Worm (Caenorhabditis elegans) whole organism, L4 larva: ENCODE measurements around the gene rop-1.
A peak's percentile ranks its signal among the peaks of the same experiment; 100 is the strongest.

Experiments used
- D1046.2 ChIP-seq: fragments of 200-800 bp; sonication (Bioruptor generic); IDR thresholded peaks from 2 replicates; pipeline ENCODE4 v1.3.6; 2022; ENCODE audit warnings: missing genetic modification characterization, missing compliant biosample characterization
- F49E8.2 ChIP-seq: sonication (generic microtip); optimal IDR thresholded peaks from 2 replicates; lab custom pipeline; 2016; ENCODE audit warnings: missing compliant biosample characterization, mild to moderate bottlenecking, missing genetic modification characterization, borderline replicate concordance
- Y48G9A.11 ChIP-seq: fragments of 200-800 bp; sonication (Bioruptor generic); IDR thresholded peaks from 2 replicates; pipeline ENCODE4 v1.3.6; 2022; ENCODE audit warnings: missing genetic modification reagents, missing genetic modification characterization, missing compliant biosample characterization
- Y5F2A.4 ChIP-seq: fragments of 200-800 bp; sonication (Bioruptor generic); optimal IDR thresholded peaks from 2 replicates; lab custom pipeline; 2018; ENCODE audit warnings: mild to moderate bottlenecking, missing genetic modification characterization, missing compliant biosample characterization
- Y75B8A.6 ChIP-seq: fragments of 200-800 bp; sonication (Bioruptor generic); IDR thresholded peaks from 2 replicates; pipeline ENCODE4 v1.3.6; 2022; ENCODE audit warnings: missing genetic modification reagents, missing genetic modification characterization, missing compliant biosample characterization
- ZK546.5 ChIP-seq, 2 experiments: sonication (generic microtip); optimal IDR thresholded peaks; 2 replicates each; lab custom pipeline; 2017; ENCODE audit warnings: missing biosample characterization in 2 of 2, missing genetic modification characterization in 2 of 2
- aha-1 ChIP-seq: fragments of 150-350 bp; peaks from one replicate; lab custom pipeline; 2014; ENCODE audit warnings: missing biosample characterization, missing genetic modification characterization
- ama-1 ChIP-seq: fragments of 150-350 bp; optimal IDR thresholded peaks from 2 replicates; lab custom pipeline; 2014; ENCODE audit warnings: inconsistent platforms, mixed read lengths
- arid-1 ChIP-seq: fragments of 200-800 bp; sonication (Bioruptor generic); conservative IDR thresholded peaks from 2 replicates; pipeline ENCODE4 v1.3.6; 2022; ENCODE audit warnings: missing genetic modification reagents, missing genetic modification characterization, missing compliant biosample characterization
- ceh-62 ChIP-seq: sonication (generic microtip); optimal IDR thresholded peaks from 2 replicates; lab custom pipeline; 2017; ENCODE audit warnings: missing biosample characterization, missing genetic modification characterization
- ctbp-1 ChIP-seq: fragments of 200-800 bp; sonication (Bioruptor generic); IDR thresholded peaks from 2 replicates; pipeline ENCODE4 v1.3.6; 2022; ENCODE audit warnings: missing genetic modification reagents, missing genetic modification characterization, missing compliant biosample characterization
- daf-19 ChIP-seq: fragments of 200-800 bp; sonication (Bioruptor generic); conservative IDR thresholded peaks from 2 replicates; pipeline ENCODE4 v1.3.6; 2022; ENCODE audit warnings: missing genetic modification characterization, missing compliant biosample characterization
- dmd-9 ChIP-seq: fragments of 200-800 bp; sonication (Bioruptor generic); IDR thresholded peaks from 2 replicates; pipeline ENCODE4 v1.3.6; 2022; ENCODE audit warnings: missing genetic modification reagents, missing genetic modification characterization, missing compliant biosample characterization
- dpl-1 ChIP-seq: fragments of 150-350 bp; optimal IDR thresholded peaks from 2 replicates; lab custom pipeline; 2014; ENCODE audit warnings: missing biosample characterization, missing genetic modification reagents, missing genetic modification characterization
- fkh-10 ChIP-seq: fragments of 150-350 bp; optimal IDR thresholded peaks from 2 replicates; lab custom pipeline; 2014; ENCODE audit warnings: missing biosample characterization, missing genetic modification reagents, missing genetic modification characterization
- hlh-30 ChIP-seq: sonication (generic microtip); optimal IDR thresholded peaks from 2 replicates; lab custom pipeline; 2017; ENCODE audit warnings: antibody characterized with exemption, mild to moderate bottlenecking, missing genetic modification characterization, missing compliant biosample characterization; ENCODE audit not compliant: insufficient read depth
- lin-1 ChIP-seq: fragments of 200-800 bp; sonication (Bioruptor generic); IDR thresholded peaks from 2 replicates; pipeline ENCODE4 v1.3.6; 2022; ENCODE audit warnings: missing genetic modification reagents, missing genetic modification characterization, missing compliant biosample characterization
- lin-15B ChIP-seq: fragments of 150-350 bp; sonication (generic microtip); optimal IDR thresholded peaks from 3 replicates; lab custom pipeline; 2014; ENCODE audit warnings: missing biosample characterization, missing genetic modification characterization
- lin-29 ChIP-seq: fragments of 200-800 bp; sonication (Bioruptor generic); IDR thresholded peaks from 2 replicates; pipeline ENCODE4 v1.3.6; 2022; ENCODE audit warnings: missing genetic modification reagents, missing genetic modification characterization, missing compliant biosample characterization
- lin-38 ChIP-seq: fragments of 200-800 bp; sonication (Bioruptor generic); IDR thresholded peaks from 2 replicates; pipeline ENCODE4 v1.3.6; 2022; ENCODE audit warnings: missing genetic modification reagents, missing genetic modification characterization, missing compliant biosample characterization
- lin-39 ChIP-seq: fragments of 150-350 bp; optimal IDR thresholded peaks from 2 replicates; lab custom pipeline; 2014; ENCODE audit warnings: missing biosample characterization, missing genetic modification reagents, missing genetic modification characterization
- lsy-2 ChIP-seq, 2 experiments: fragments of 150-350 bp in 1 of 2; sonication (generic microtip) in 1 of 2; optimal IDR thresholded peaks; 2 replicates each; lab custom pipeline; 2014 to 2017; ENCODE audit warnings: missing biosample characterization in 2 of 2, missing genetic modification characterization in 2 of 2
- mdt-29 ChIP-seq: fragments of 200-800 bp; sonication (Bioruptor generic); IDR thresholded peaks from 2 replicates; pipeline ENCODE4 v1.3.6; 2022; ENCODE audit warnings: missing genetic modification reagents, missing genetic modification characterization, missing compliant biosample characterization
- mes-2 ChIP-seq: sonication (generic microtip); optimal IDR thresholded peaks from 2 replicates; lab custom pipeline; 2016; ENCODE audit warnings: missing genotype, mild to moderate bottlenecking, missing genetic modification characterization, missing compliant biosample characterization; ENCODE audit not compliant: poor library complexity, severe bottlenecking
- mxl-3 ChIP-seq: fragments of 200-800 bp; sonication (Bioruptor generic); optimal IDR thresholded peaks from 2 replicates; lab custom pipeline; 2018; ENCODE audit warnings: mild to moderate bottlenecking, missing genetic modification characterization, missing compliant biosample characterization
- nhr-10 ChIP-seq: fragments of 150-350 bp; optimal IDR thresholded peaks from 2 replicates; lab custom pipeline; 2014; ENCODE audit warnings: missing biosample characterization, missing genetic modification characterization
- nhr-28 ChIP-seq: fragments of 150-350 bp; optimal IDR thresholded peaks from 2 replicates; lab custom pipeline; 2014; ENCODE audit warnings: missing biosample characterization, missing genetic modification characterization
- nhr-48 ChIP-seq: sonication (generic microtip); optimal IDR thresholded peaks from 2 replicates; lab custom pipeline; 2016; ENCODE audit warnings: mild to moderate bottlenecking, missing genetic modification characterization, missing compliant biosample characterization
- pha-4 ChIP-seq, 2 experiments: fragments of 150-350 bp in 1 of 2; fragments of 200-800 bp in 1 of 2; sonication (Bioruptor generic) in 1 of 2; IDR thresholded peaks in 1 of 2; optimal IDR thresholded peaks in 1 of 2; 2 replicates each; pipeline versions ENCODE4 v1.3.6 to Lab custom; 2014 to 2022; ENCODE audit warnings: missing genetic modification characterization in 2 of 2, missing genetic modification reagents in 2 of 2, missing biosample characterization in 1 of 2, missing compliant biosample characterization in 1 of 2
- php-3 ChIP-seq: fragments of 200-800 bp; sonication (Bioruptor generic); IDR thresholded peaks from 2 replicates; pipeline ENCODE4 v1.3.6; 2022; ENCODE audit warnings: missing genetic modification reagents, missing genetic modification characterization, missing compliant biosample characterization
- sdz-12 ChIP-seq: fragments of 200-800 bp; sonication (Bioruptor generic); optimal IDR thresholded peaks from 2 replicates; lab custom pipeline; 2018; ENCODE audit warnings: mild to moderate bottlenecking, missing genetic modification characterization, missing compliant biosample characterization
- unc-130 ChIP-seq: sonication (generic microtip); optimal IDR thresholded peaks from 2 replicates; lab custom pipeline; 2016; ENCODE audit warnings: missing genetic modification reagents, missing genetic modification characterization, missing compliant biosample characterization
- unc-62 ChIP-seq, 3 experiments: fragments of 150-350 bp in 1 of 3; sonication (generic microtip); optimal IDR thresholded peaks in 2 of 3; peaks in 1 of 3; 1 replicate in 1 of 3; 2 replicates in 2 of 3; lab custom pipeline; 2014 to 2017; ENCODE audit warnings: missing biosample characterization in 3 of 3, missing genetic modification characterization in 3 of 3, missing genetic modification reagents in 3 of 3, missing genotype in 1 of 3
- vab-7 ChIP-seq: fragments of 200-800 bp; sonication (Bioruptor generic); IDR thresholded peaks from 2 replicates; pipeline ENCODE4 v1.3.6; 2022; ENCODE audit warnings: missing genetic modification reagents, missing genetic modification characterization, missing compliant biosample characterization
- zfp-2 ChIP-seq: sonication (generic microtip); optimal IDR thresholded peaks from 2 replicates; lab custom pipeline; 2016; ENCODE audit warnings: mild to moderate bottlenecking, missing genetic modification characterization, missing compliant biosample characterization
- zip-11 ChIP-seq: fragments of 200-800 bp; sonication (Bioruptor generic); IDR thresholded peaks from 2 replicates; pipeline ENCODE4 v1.3.6; 2022; ENCODE audit warnings: missing genetic modification characterization, missing compliant biosample characterization

rop-1 gene

ce11 chrV:10238665-10239064 lies 16.2 kb downstream of the rop-1 start, which contains the start of gene fubl-1:
fubl-1 (minus strand) TSS chrV:10238866.
- peak in 1 of 2 experiments; percentile 28 for TF ChIP-seq unc-62 (GFP tag; optimal IDR thresholded peaks at IDR 0.05 in 1 of 2; lab: Kevin White, UChicago)
- TF ChIP-seq unc-62 (tag; optimal IDR thresholded peaks at IDR 0.05; lab: Kevin White, UChicago): no peak
- peak; percentile 75 for TF ChIP-seq ama-1 (lab: Kevin White, UChicago)
- TF ChIP-seq lin-38: peak; percentile 70
- TF ChIP-seq mes-2 (tag; lab: Kevin White, UChicago): peak; percentile 56
- peak; percentile 39; the same call in 1 of the 2 replicates for TF ChIP-seq vab-7
- peak; percentile 40; the same call in 1 of the 2 replicates for TF ChIP-seq Y48G9A.11
- peak in 1 of 2 experiments; percentile 19 for TF ChIP-seq lsy-2 (tag; optimal IDR thresholded peaks at IDR 0.05; lab: Kevin White, UChicago)
- no peak for TF ChIP-seq php-3 (GFP tag; lab: Robert Waterston, UW)
- TF ChIP-seq nhr-10 (tag; lab: Kevin White, UChicago): no peak
- TF ChIP-seq lin-1 (GFP tag; lab: Robert Waterston, UW): no peak
- no peak for TF ChIP-seq lin-15B (tag; lab: Kevin White, UChicago)
- peak; percentile 82 for TF ChIP-seq aha-1 (tag; lab: Kevin White, UChicago)
- TF ChIP-seq dpl-1 (GFP tag; lab: Kevin White, UChicago): peak; percentile 14

DNA sequence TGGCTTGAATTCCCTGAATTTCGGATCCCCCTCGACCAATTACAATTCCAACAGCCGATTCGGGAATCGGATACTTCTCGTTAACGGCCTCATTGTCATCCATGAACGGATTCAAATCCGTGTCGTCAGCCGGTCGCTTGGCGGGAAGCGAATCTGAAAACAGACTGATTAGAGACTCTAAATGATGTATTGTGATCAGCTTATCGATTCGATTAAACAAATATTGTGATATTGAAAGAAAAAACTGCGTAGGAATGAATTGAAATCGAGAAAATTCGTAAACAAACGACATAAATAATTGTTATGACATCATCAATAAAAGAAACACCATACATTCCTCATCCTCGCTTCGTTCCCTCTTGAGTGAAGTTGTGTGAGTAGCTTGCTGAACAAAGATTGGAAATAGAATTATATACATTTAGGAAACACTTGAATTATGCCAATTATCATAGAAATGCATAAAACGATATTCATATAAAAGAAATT lies 16.9 kb downstream of the rop-1 start:
- TF ChIP-seq nhr-48 (tag; lab: Kevin White, UChicago) (no peak), lin-39 (tag; lab: Kevin White, UChicago) (no peak), Y48G9A.11 (0 out of 2 replicates have a peak, but pooled peaks have one; percentile 23), ZK546.5 (tag; optimal IDR thresholded peaks at IDR 0.05; lab: Kevin White, UChicago) (no peak), mdt-29 (peak; percentile 33; the same call in 1 of the 2 replicates), hlh-30 (tag; lab: Kevin White, UChicago) (no peak), unc-130 (peak; percentile 42), sdz-12 (GFP tag; lab: Kevin White, UChicago) (peak; percentile 55), mes-2 (tag; lab: Kevin White, UChicago) (peak; percentile 3), ceh-62 (tag; lab: Kevin White, UChicago) (no peak), ama-1 (lab: Kevin White, UChicago) (peak; percentile 87), mxl-3 (GFP tag; lab: Kevin White, UChicago) (no peak), nhr-28 (tag; lab: Kevin White, UChicago) (no peak), zfp-2 (tag; lab: Kevin White, UChicago) (no peak), D1046.2 (GFP tag; lab: Robert Waterston, UW) (no peak), lin-29 (GFP tag; lab: Robert Waterston, UW) (no peak), zip-11 (GFP tag; lab: Robert Waterston, UW) (no peak), lin-15B (tag; lab: Kevin White, UChicago) (no peak), pha-4 (GFP tag; IDR thresholded peaks at IDR 0.05; lab: Robert Waterston, UW) (peak; percentile 50; the same call in 1 of the 2 replicates), pha-4 (tag; optimal IDR thresholded peaks at IDR 0.05; lab: Kevin White, UChicago) (no peak), fkh-10 (GFP tag; lab: Kevin White, UChicago) (no peak), Y75B8A.6 (0 out of 2 replicates have a peak, but pooled peaks have one; percentile 79), ctbp-1 (GFP tag; lab: Robert Waterston, UW) (0 out of 2 replicates have a peak, but pooled peaks have one; percentile 49), lin-38 (peak; percentile 67), arid-1 (GFP tag; lab: Robert Waterston, UW) (0 out of 2 replicates have a peak, but pooled peaks have one; percentile 6), daf-19 (GFP tag; lab: Robert Waterston, UW) (peak; percentile 32; the same call in 1 of the 2 replicates), Y5F2A.4 (peak; percentile 18), dmd-9 (no peak), F49E8.2 (tag; lab: Kevin White, UChicago) (peak; percentile 48)
